Fruit fly (Drosophila melanogaster): ENCODE data around the gene MTPAP.

The MTPAP gene

dm6 chrX:1379692-1380349 lies 30.7 kb upstream of the MTPAP start:
- no peak for TF ChIP-seq Met (GFP tag; optimal IDR thresholded peaks at IDR 0.05)
- TF ChIP-seq CG8319 (GFP tag; optimal IDR thresholded peaks at IDR 0.05) = no peak
- no peak for TF ChIP-seq spab (GFP tag; optimal IDR thresholded peaks at IDR 0.05)
- peak; percentile 36 for TF ChIP-seq vri (GFP tag; optimal IDR thresholded peaks at IDR 0.05)

- TF ChIP-seq vri (GFP tag; optimal IDR thresholded peaks at IDR 0.05) = no peak
- peak; percentile 22 for TF ChIP-seq CG6854 (GFP tag; optimal IDR thresholded peaks at IDR 0.05)
- no peak for TF ChIP-seq Hr38 (GFP tag; optimal IDR thresholded peaks at IDR 0.05)
- no peak for TF ChIP-seq pdm3 (GFP tag; optimal IDR thresholded peaks at IDR 0.05)
- TF ChIP-seq CG6808 (GFP tag; optimal IDR thresholded peaks at IDR 0.05) = peak; percentile 99
- TF ChIP-seq svp (GFP tag) = peak; percentile 62
- peak; percentile 17 for TF ChIP-seq Eip78C (GFP tag)
- peak; percentile 59 for TF ChIP-seq fkh (GFP tag; optimal IDR thresholded peaks at IDR 0.05)
Measured at dm6 chrX:1375265-1375958, 26.3 kb upstream of the MTPAP start, which contains the start of gene AMPKalpha. Gene AMPKalpha (plus strand): TSS chrX:1375536.

DNA sequence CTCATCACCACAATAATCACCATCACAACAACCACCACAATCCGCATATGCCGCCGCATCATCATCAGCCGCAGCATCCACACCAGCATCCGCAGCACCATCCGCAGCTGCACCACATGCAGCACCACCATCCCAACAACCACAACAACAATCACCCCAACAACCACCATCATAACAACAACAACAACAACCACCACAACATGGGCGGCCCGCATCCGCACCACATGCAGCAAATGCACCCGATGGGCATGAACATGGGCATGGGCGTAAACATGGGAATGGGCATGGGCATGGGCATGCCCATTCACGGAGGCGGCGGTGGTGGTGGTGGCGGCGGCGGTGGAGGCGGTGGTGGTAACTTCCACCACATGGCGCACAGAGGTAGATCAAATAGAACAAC lies 23.5 kb upstream of the MTPAP start:
- TF ChIP-seq cyc (GFP tag; optimal IDR thresholded peaks at IDR 0.05) (no peak), CG9139 (GFP tag; optimal IDR thresholded peaks at IDR 0.05) (no peak), dsx (GFP tag; optimal IDR thresholded peaks at IDR 0.05; ENCODE audit: poor library complexity, severe bottlenecking) (no peak), Eip93F (GFP tag; optimal IDR thresholded peaks at IDR 0.05) (no peak), CG3919 (GFP tag; optimal IDR thresholded peaks at IDR 0.05) (no peak), CG11902 (GFP tag; optimal IDR thresholded peaks at IDR 0.05) (no peak), Ets96B (tag; optimal IDR thresholded peaks at IDR 0.05) (no peak), CG7368 (GFP tag; optimal IDR thresholded peaks at IDR 0.05) (no peak), CG6276 (GFP tag; optimal IDR thresholded peaks at IDR 0.05) (no peak), svp (GFP tag) (no peak), Gug (GFP tag; IDR thresholded peaks at IDR 0.05) (no peak), Eip75B (GFP tag; optimal IDR thresholded peaks at IDR 0.05) (no peak), CG10669 (GFP tag; optimal IDR thresholded peaks at IDR 0.05) (no peak), lz (GFP tag; optimal IDR thresholded peaks at IDR 0.05) (no peak), Eip78C (GFP tag) (no peak)

DNA sequence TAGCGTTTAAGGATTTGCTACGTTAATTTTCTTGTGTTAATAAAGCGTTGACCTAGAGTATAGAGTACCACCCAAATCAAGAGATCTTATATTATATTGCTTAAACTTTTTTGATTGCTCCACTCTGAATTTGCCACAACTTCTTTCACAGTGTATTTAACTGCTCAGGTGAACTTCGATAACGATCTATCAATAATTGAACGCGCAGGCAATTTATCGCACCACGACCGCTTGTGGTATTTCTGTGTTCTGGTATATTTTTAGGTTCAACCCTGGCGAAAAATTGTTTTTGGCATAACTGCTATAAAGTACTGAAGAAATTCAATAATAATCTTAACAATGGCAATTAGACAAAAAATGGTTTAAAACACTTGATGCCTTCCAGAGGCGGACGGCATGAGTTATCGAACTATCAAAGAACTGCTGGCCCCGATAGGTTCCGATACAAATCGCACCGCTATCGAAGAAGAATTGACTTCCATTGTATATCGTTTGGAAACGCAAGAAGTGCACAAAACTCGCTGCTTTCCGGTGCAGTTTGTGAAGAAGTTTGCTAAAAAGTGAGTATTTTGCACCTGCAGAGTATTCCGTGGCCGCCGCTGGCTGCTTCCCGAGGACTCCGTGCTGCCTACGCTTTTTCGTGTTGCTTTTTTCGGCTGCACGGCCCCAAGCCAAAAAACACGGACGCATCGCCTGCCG lies 21.1 kb upstream of the MTPAP start, which contains the start of gene ssx:
Gene ssx (plus strand): TSS at position 477 of the 699 bp plus-strand sequence.
- TF ChIP-seq CG11294 (GFP tag; IDR thresholded peaks at IDR 0.05) (no peak), net (GFP tag; optimal IDR thresholded peaks at IDR 0.05) (no peak), dsx (GFP tag; optimal IDR thresholded peaks at IDR 0.05; ENCODE audit: poor library complexity, severe bottlenecking) (no peak), Gug (GFP tag; IDR thresholded peaks at IDR 0.05) (peak; percentile 10; the same call in 1 of the 2 replicates), Sox102F (GFP tag; optimal IDR thresholded peaks at IDR 0.05) (no peak), dac (GFP tag; optimal IDR thresholded peaks at IDR 0.05) (peak; percentile 9), cyc (GFP tag; optimal IDR thresholded peaks at IDR 0.05) (peak; percentile 51), CG8319 (GFP tag; optimal IDR thresholded peaks at IDR 0.05) (peak; percentile 31), CG6808 (GFP tag; optimal IDR thresholded peaks at IDR 0.05) (no peak), Smox (GFP tag; optimal IDR thresholded peaks at IDR 0.05) (no peak), vri (GFP tag; optimal IDR thresholded peaks at IDR 0.05) (no peak), CG32006 (GFP tag; optimal IDR thresholded peaks at IDR 0.05) (no peak), fkh (GFP tag; optimal IDR thresholded peaks at IDR 0.05) (no peak), CG8119 (GFP tag; IDR thresholded peaks at IDR 0.05) (peak; percentile 45; the same call in 1 of the 3 replicates), Eip75B (GFP tag; optimal IDR thresholded peaks at IDR 0.05) (no peak), Ets96B (tag; optimal IDR thresholded peaks at IDR 0.05) (peak; percentile 28), CG4318 (GFP tag; optimal IDR thresholded peaks at IDR 0.05) (no peak), CG10669 (GFP tag; optimal IDR thresholded peaks at IDR 0.05) (no peak), CG31627 (GFP tag; optimal IDR thresholded peaks at IDR 0.05) (peak; percentile 67), CG6854 (GFP tag; optimal IDR thresholded peaks at IDR 0.05) (no peak), Sox15 (GFP tag; optimal IDR thresholded peaks at IDR 0.05) (peak; percentile 18), Hr39 (GFP tag; optimal IDR thresholded peaks at IDR 0.05) (no peak), lz (GFP tag; optimal IDR thresholded peaks at IDR 0.05) (peak; percentile 71), salr (GFP tag; optimal IDR thresholded peaks at IDR 0.05) (no peak), CG8632 (GFP tag; optimal IDR thresholded peaks at IDR 0.05) (peak; percentile 41), topi (GFP tag; optimal IDR thresholded peaks at IDR 0.05) (peak; percentile 57), OdsH (GFP tag; optimal IDR thresholded peaks at IDR 0.05) (no peak), ss (GFP tag; optimal IDR thresholded peaks at IDR 0.05) (no peak), fd85E (GFP tag; optimal IDR thresholded peaks at IDR 0.05) (no peak)
